Worm (Caenorhabditis elegans) whole organism, L3 larva: ENCODE results near the gene T24D5.3.

Source experiments
- ceh-16 ChIP-seq: sonication (generic microtip); optimal IDR thresholded peaks from 2 replicates; lab custom pipeline; 2017; ENCODE audit warnings: missing biosample characterization, missing genetic modification characterization
- nhr-11 ChIP-seq: fragments of 150-350 bp; optimal IDR thresholded peaks from 2 replicates; lab custom pipeline; 2014; ENCODE audit warnings: missing biosample characterization, missing genetic modification characterization
- pha-4 ChIP-seq: fragments of 150-350 bp; optimal IDR thresholded peaks from 2 replicates; lab custom pipeline; 2014; ENCODE audit warnings: missing biosample characterization, missing genetic modification reagents, missing genetic modification characterization

DNA sequence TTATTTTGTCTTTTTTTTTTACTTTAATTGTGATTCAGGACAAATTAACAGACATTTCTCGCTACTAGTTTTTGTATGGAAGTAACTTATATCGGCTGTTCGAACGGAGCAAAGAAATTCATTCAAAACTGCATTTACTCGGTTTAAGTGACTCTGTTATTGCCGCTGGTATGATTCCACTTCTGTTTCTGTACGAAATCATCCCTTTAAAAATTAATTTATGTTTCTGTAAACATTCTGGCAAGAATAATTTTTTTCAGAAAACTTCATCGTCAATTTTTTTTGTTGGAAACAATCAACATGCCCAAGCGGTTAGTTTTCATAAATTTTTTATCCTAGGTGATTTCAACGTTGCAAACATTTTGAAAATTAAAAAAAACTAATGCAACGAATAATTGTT, at the start of gene T24D5.3:
- TF ChIP-seq ceh-16 (tag; lab: Kevin White, UChicago): no peak
- no peak for TF ChIP-seq nhr-11
- no peak for TF ChIP-seq pha-4
